Fruit fly (Drosophila melanogaster): ENCODE data around the gene CG10140.

- TF ChIP-seq Dll (optimal IDR thresholded peaks at IDR 0.05) (no peak), psq (optimal IDR thresholded peaks at IDR 0.05) (no peak)
Observed at dm6 chr3L:13489193-13489752, 49.0 kb upstream of the CG10140 start.

Measured in whole organism.